Fruit fly (Drosophila melanogaster): ENCODE data around the gene Mgat2.

Gene Mgat2

dm6 chr3R:30022452-30023028, 519 bp upstream of the Mgat2 start, which contains the start of the genes RpS28a and Axn (continued):
- TF ChIP-seq CG8290 (GFP tag; optimal IDR thresholded peaks at IDR 0.05) (peak; percentile 18), CG8290 (tag; optimal IDR thresholded peaks at IDR 0.05) (no peak), Xbp1 (GFP tag; optimal IDR thresholded peaks at IDR 0.05) (peak; percentile 43), Doc2 (GFP tag; IDR thresholded peaks at IDR 0.05) (no peak), sisA (GFP tag; IDR thresholded peaks at IDR 0.05) (peak; percentile 33; the same call in 1 of the 2 replicates), gfzf (GFP tag; optimal IDR thresholded peaks at IDR 0.05) (peak; percentile 47), lilli (GFP tag; optimal IDR thresholded peaks at IDR 0.05) (peak; percentile 5), chn (GFP tag; optimal IDR thresholded peaks at IDR 0.05) (no peak), p53 (GFP tag; optimal IDR thresholded peaks at IDR 0.05) (peak; percentile 39), pzg (GFP tag; optimal IDR thresholded peaks at IDR 0.05) (peak; percentile 98), gt (GFP tag; IDR thresholded peaks at IDR 0.05) (no peak), slbo (GFP tag; IDR thresholded peaks at IDR 0.05) (peak; percentile 52), CG10321 (GFP tag; IDR thresholded peaks at IDR 0.05) (0 out of 2 replicates have a peak, but pooled peaks have one; percentile 6), da (GFP tag; optimal IDR thresholded peaks at IDR 0.05) (no peak), gce (GFP tag; IDR thresholded peaks at IDR 0.05) (no peak), CG7987 (GFP tag; optimal IDR thresholded peaks at IDR 0.05) (peak; percentile 39), dysf (GFP tag; IDR thresholded peaks at IDR 0.05) (peak; percentile 37; the same call in 1 of the 3 replicates), CG6791 (GFP tag; IDR thresholded peaks at IDR 0.05; ENCODE audit: partially characterized antibody) (peak; percentile 4; the same call in 1 of the 3 replicates), CG32767 (GFP tag; IDR thresholded peaks at IDR 0.05) (no peak), HmgZ (tag; optimal IDR thresholded peaks at IDR 0.05) (peak; percentile 31), CG12236 (GFP tag; optimal IDR thresholded peaks at IDR 0.05) (no peak), ken (GFP tag; IDR thresholded peaks at IDR 0.05) (0 out of 3 replicates have a peak, but pooled peaks have one; percentile 41), CG13624 (GFP tag; optimal IDR thresholded peaks at IDR 0.05) (peak; percentile 28), CG5245 (GFP tag; optimal IDR thresholded peaks at IDR 0.05) (no peak), Hr78 (GFP tag; optimal IDR thresholded peaks at IDR 0.05) (peak in 1 of 2 experiments; percentile 99), Opbp (GFP tag; IDR thresholded peaks at IDR 0.05; ENCODE audit: partially characterized antibody) (peak; percentile 56; the same call in 2 of the 3 replicates), CG8478 (optimal IDR thresholded peaks at IDR 0.05) (peak; percentile 81), CG8944 (GFP tag; optimal IDR thresholded peaks at IDR 0.05) (peak; percentile 50), Eip74EF (GFP tag; optimal IDR thresholded peaks at IDR 0.05) (no peak), shn (GFP tag; optimal IDR thresholded peaks at IDR 0.05) (no peak), zen (tag; optimal IDR thresholded peaks at IDR 0.05) (no peak), CG12299 (tag; optimal IDR thresholded peaks at IDR 0.05) (peak; percentile 7), CG9932 (GFP tag; IDR thresholded peaks at IDR 0.05) (peak; percentile 65), Ets97D (GFP tag; optimal IDR thresholded peaks at IDR 0.05) (peak; percentile 78), CG9797 (GFP tag; optimal IDR thresholded peaks at IDR 0.05) (peak; percentile 43), dmrt11E (tag; optimal IDR thresholded peaks at IDR 0.05) (peak; percentile 0), dpn (GFP tag; optimal IDR thresholded peaks at IDR 0.05) (peak; percentile 37 to 42), HLH4C (GFP tag; IDR thresholded peaks at IDR 0.05; ENCODE audit: partially characterized antibody) (peak; percentile 14; the same call in 1 of the 3 replicates), CG32532 (GFP tag; IDR thresholded peaks at IDR 0.05) (peak; percentile 59), CG15514 (GFP tag; optimal IDR thresholded peaks at IDR 0.05) (peak; percentile 100), CG7745 (tag; optimal IDR thresholded peaks at IDR 0.05) (no peak), Sry-δ (GFP tag; optimal IDR thresholded peaks at IDR 0.05) (peak; percentile 76), CG34376 (GFP tag; optimal IDR thresholded peaks at IDR 0.05) (no peak), nmo (GFP tag; optimal IDR thresholded peaks at IDR 0.05) (peak; percentile 19), CG42726 (GFP tag; IDR thresholded peaks at IDR 0.05; ENCODE audit: partially characterized antibody) (peak; percentile 59), jumu (GFP tag; optimal IDR thresholded peaks at IDR 0.05) (peak; percentile 15), CG9817 (tag; optimal IDR thresholded peaks at IDR 0.05) (peak; percentile 31), dimm (GFP tag; IDR thresholded peaks at IDR 0.05) (no peak), D (optimal IDR thresholded peaks at IDR 0.05) (peak; percentile 81), D (GFP tag; optimal IDR thresholded peaks at IDR 0.05) (no peak)

All from whole organism, embryonic.